Fruit fly (Drosophila melanogaster): ENCODE measurements around the gene CG9593.
A peak's percentile ranks its signal among the peaks of the same experiment; 100 is the strongest.

CG9593 gene

dm6 chr3R:15794258-15794727, 7.8 kb upstream of the CG9593 start (continued):
- TF ChIP-seq run (tag; optimal IDR thresholded peaks at IDR 0.05) (peak; percentile 5), chm (GFP tag; IDR thresholded peaks at IDR 0.05) (no peak; the same call in 1 of the 2 replicates), Dek (tag; optimal IDR thresholded peaks at IDR 0.05) (peak; percentile 37), CG18599 (GFP tag; optimal IDR thresholded peaks at IDR 0.05) (peak; percentile 64), eve (GFP tag; optimal IDR thresholded peaks at IDR 0.05) (no peak), CG17612 (GFP tag; IDR thresholded peaks at IDR 0.05) (no peak), ftz-f1 (GFP tag; optimal IDR thresholded peaks at IDR 0.05) (no peak), da (GFP tag; optimal IDR thresholded peaks at IDR 0.05) (peak; percentile 22), Sin3A (optimal IDR thresholded peaks at IDR 0.05) (no peak), nom (GFP tag; optimal IDR thresholded peaks at IDR 0.05) (peak; percentile 53), rib (GFP tag; IDR thresholded peaks at IDR 0.05) (0 out of 2 replicates have a peak, but pooled peaks have one; percentile 21), CG12104 (GFP tag; optimal IDR thresholded peaks at IDR 0.05) (peak; percentile 32), CG3281 (GFP tag; optimal IDR thresholded peaks at IDR 0.05) (peak; percentile 49), CG4820 (GFP tag; optimal IDR thresholded peaks at IDR 0.05) (peak; percentile 11), fd96Cb (tag; optimal IDR thresholded peaks at IDR 0.05) (no peak), CG11093 (GFP tag; IDR thresholded peaks at IDR 0.05) (0 out of 3 replicates have a peak, but pooled peaks have one; percentile 18), gem (tag; optimal IDR thresholded peaks at IDR 0.05) (peak; percentile 41), CG17385 (GFP tag; optimal IDR thresholded peaks at IDR 0.05) (peak; percentile 18), Taf1 (GFP tag; IDR thresholded peaks at IDR 0.05) (no peak), Sry-δ (GFP tag; optimal IDR thresholded peaks at IDR 0.05) (peak; percentile 8), CG33557 (GFP tag; optimal IDR thresholded peaks at IDR 0.05) (no peak), CG11456 (GFP tag; IDR thresholded peaks at IDR 0.05) (0 out of 3 replicates have a peak, but pooled peaks have one; percentile 4), CG10543 (GFP tag; optimal IDR thresholded peaks at IDR 0.05) (peak; percentile 70), CG13775 (GFP tag; optimal IDR thresholded peaks at IDR 0.05) (peak; percentile 39), CG1024 (GFP tag; IDR thresholded peaks at IDR 0.05) (0 out of 2 replicates have a peak, but pooled peaks have one; percentile 28), CG10267 (tag; optimal IDR thresholded peaks at IDR 0.05) (no peak), pzg (GFP tag; optimal IDR thresholded peaks at IDR 0.05) (no peak), CG10274 (GFP tag; optimal IDR thresholded peaks at IDR 0.05) (no peak), CG3407 (GFP tag; optimal IDR thresholded peaks at IDR 0.05) (peak; percentile 13), ham (GFP tag; IDR thresholded peaks at IDR 0.05) (no peak), CG15479 (GFP tag; optimal IDR thresholded peaks at IDR 0.05) (peak; percentile 87), Antp (GFP tag; optimal IDR thresholded peaks at IDR 0.05) (no peak), ato (GFP tag; IDR thresholded peaks at IDR 0.05; ENCODE audit: partially characterized antibody) (no peak), CG3163 (GFP tag; optimal IDR thresholded peaks at IDR 0.05) (no peak), Mad (GFP tag; optimal IDR thresholded peaks at IDR 0.05) (peak; percentile 12), CG31365 (tag; optimal IDR thresholded peaks at IDR 0.05) (no peak), Side (GFP tag; optimal IDR thresholded peaks at IDR 0.05) (no peak), repo (GFP tag; optimal IDR thresholded peaks at IDR 0.05) (no peak), CG18619 (GFP tag; optimal IDR thresholded peaks at IDR 0.05) (peak; percentile 33), CG3726 (GFP tag; IDR thresholded peaks at IDR 0.05) (no peak), Dref (GFP tag; IDR thresholded peaks at IDR 0.05) (no peak), Doc2 (GFP tag; IDR thresholded peaks at IDR 0.05) (no peak), CG12155 (GFP tag; optimal IDR thresholded peaks at IDR 0.05) (peak; percentile 5), Hey (tag; optimal IDR thresholded peaks at IDR 0.05) (peak; percentile 24), CG14441 (GFP tag; IDR thresholded peaks at IDR 0.05) (peak; percentile 26; the same call in 1 of the 2 replicates), corto (GFP tag; optimal IDR thresholded peaks at IDR 0.05) (no peak), Blimp-1 (GFP tag; optimal IDR thresholded peaks at IDR 0.05) (peak; percentile 9), CG11247 (GFP tag; IDR thresholded peaks at IDR 0.05) (peak; percentile 60; the same call in 1 of the 2 replicates), CG18476 (GFP tag; optimal IDR thresholded peaks at IDR 0.05) (no peak), CG13296 (GFP tag; optimal IDR thresholded peaks at IDR 0.05) (peak; percentile 38), wor (GFP tag; IDR thresholded peaks at IDR 0.05) (no peak)
